Fruit fly (Drosophila melanogaster) whole organism, prepupa: ENCODE data around the gene Rga.

Experiments used
- CG1621 ChIP-seq: fragments of 200-800 bp; sonication (Bioruptor generic); optimal IDR thresholded peaks from 3 replicates; lab custom pipeline; 2018; ENCODE audit warnings: missing biosample characterization, mild to moderate bottlenecking, missing genetic modification characterization
- CG32006 ChIP-seq: fragments of 200-800 bp; sonication (Bioruptor generic); optimal IDR thresholded peaks from 3 replicates; lab custom pipeline; 2017; ENCODE audit warnings: missing biosample characterization, mild to moderate bottlenecking, missing genetic modification characterization
- CG3919 ChIP-seq: fragments of 200-800 bp; sonication (Bioruptor generic); optimal IDR thresholded peaks from 3 replicates; lab custom pipeline; 2016; ENCODE audit warnings: missing biosample characterization, missing genetic modification characterization
- CG8632 ChIP-seq: fragments of 200-800 bp; sonication (Bioruptor generic); optimal IDR thresholded peaks from 3 replicates; lab custom pipeline; 2016; ENCODE audit warnings: missing biosample characterization, missing genetic modification characterization
- Sox102F ChIP-seq: fragments of 200-800 bp; sonication (Bioruptor generic); optimal IDR thresholded peaks from 2 replicates; lab custom pipeline; 2016; ENCODE audit warnings: missing biosample characterization, mild to moderate bottlenecking, missing genetic modification characterization
- spab ChIP-seq: fragments of 200-800 bp; sonication (Bioruptor generic); optimal IDR thresholded peaks from 2 replicates; lab custom pipeline; 2017; ENCODE audit warnings: missing biosample characterization, mild to moderate bottlenecking, missing genetic modification characterization, missing genetic modification reagents

DNA sequence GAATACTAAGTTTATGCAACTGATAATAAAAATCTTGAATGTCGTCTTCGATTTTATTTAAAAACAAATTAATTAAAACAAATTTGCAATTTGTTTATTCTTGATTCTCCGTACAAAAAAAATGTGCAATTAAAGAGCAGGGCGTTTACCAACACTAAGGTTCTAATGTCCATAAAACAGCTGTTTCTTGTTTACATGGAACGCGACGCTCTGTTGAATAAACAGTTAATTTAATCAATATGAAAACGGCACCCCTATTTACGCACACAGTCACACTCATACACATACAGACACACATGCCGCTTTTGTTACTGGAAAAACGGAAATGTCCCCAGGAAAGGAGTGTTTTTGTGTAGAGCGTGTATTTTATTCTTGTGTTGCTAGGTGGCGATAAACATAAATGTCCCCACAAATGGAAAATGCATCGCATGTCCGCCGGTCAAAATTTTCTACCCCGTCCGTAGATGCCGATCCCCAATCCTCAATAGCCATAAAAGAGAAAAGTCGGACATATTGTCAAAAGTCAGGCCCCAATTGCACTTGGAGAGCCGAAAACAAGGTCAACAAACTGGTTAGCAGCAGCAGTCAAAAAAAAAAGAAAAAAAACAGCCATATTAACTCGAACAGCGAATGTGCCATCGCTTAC, 10.2 kb upstream of the Rga start:
- TF ChIP-seq CG3919 (GFP tag; lab: Kevin White, UChicago) (no peak), spab (peak; percentile 8), CG8632 (GFP tag; lab: Kevin White, UChicago) (peak; percentile 4), CG1621 (tag; lab: Kevin White, UChicago) (peak; percentile 31), Sox102F (GFP tag; lab: Kevin White, UChicago) (peak; percentile 35), CG32006 (GFP tag; lab: Kevin White, UChicago) (no peak)
